Fruit fly (Drosophila melanogaster): ENCODE results near the gene chrb.

The chrb gene

DNA sequence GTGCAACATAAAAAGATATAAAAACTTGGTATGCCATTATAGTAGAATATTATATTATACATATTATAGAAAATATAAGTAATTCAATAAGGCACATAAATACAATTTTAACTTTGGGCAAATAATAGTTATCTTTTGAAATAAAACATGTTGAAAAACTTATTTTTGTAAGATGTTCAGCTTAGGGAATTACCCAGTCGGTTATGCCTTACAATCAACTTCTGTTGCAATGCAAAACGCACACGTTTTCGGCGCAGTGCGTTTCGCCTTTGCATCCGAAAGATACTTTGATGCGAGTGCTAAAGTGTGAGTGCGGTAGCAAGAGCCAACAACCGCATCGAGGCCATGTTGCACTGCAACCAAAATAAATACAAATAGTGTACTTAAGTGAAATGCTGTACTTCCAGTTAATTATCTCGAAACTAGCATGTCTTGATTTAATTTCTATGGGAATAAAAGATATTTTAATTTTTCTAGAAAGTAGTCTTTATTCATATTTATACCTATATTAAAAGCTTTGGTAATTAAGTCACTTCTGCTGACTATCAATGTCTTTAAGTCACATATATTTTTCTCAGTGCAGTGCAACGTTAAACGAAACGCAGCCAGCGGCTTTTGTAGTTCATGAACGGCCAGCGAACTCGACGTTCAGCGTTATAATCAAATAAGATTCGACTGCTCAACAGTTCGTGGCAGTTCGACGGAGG, 40.2 kb upstream of the chrb start (continued):
- TF ChIP-seq lz (GFP tag; optimal IDR thresholded peaks at IDR 0.05) (peak; percentile 63), CG15336 (GFP tag; IDR thresholded peaks at IDR 0.05) (peak; percentile 91), acj6 (GFP tag; optimal IDR thresholded peaks at IDR 0.05) (peak; percentile 39), Lpt (GFP tag; optimal IDR thresholded peaks at IDR 0.05) (peak; percentile 93), CG3032 (tag; optimal IDR thresholded peaks at IDR 0.05) (peak; percentile 83), esn (GFP tag; optimal IDR thresholded peaks at IDR 0.05) (peak; percentile 77), CG6792 (GFP tag; optimal IDR thresholded peaks at IDR 0.05) (peak; percentile 67), Eip75B (GFP tag; optimal IDR thresholded peaks at IDR 0.05) (peak; percentile 93), CG6854 (GFP tag; optimal IDR thresholded peaks at IDR 0.05) (peak; percentile 42), fd85E (GFP tag; optimal IDR thresholded peaks at IDR 0.05) (no peak), Eip93F (GFP tag; optimal IDR thresholded peaks at IDR 0.05) (no peak), CG16779 (tag; optimal IDR thresholded peaks at IDR 0.05) (peak; percentile 69), Gug (GFP tag; IDR thresholded peaks at IDR 0.05) (peak; percentile 72), cyc (GFP tag; optimal IDR thresholded peaks at IDR 0.05) (peak; percentile 64), Smox (GFP tag; optimal IDR thresholded peaks at IDR 0.05) (peak; percentile 58), Hr38 (GFP tag; optimal IDR thresholded peaks at IDR 0.05) (no peak), CG7368 (GFP tag; optimal IDR thresholded peaks at IDR 0.05) (peak; percentile 74), CG9139 (GFP tag; optimal IDR thresholded peaks at IDR 0.05) (peak; percentile 71)

DNA sequence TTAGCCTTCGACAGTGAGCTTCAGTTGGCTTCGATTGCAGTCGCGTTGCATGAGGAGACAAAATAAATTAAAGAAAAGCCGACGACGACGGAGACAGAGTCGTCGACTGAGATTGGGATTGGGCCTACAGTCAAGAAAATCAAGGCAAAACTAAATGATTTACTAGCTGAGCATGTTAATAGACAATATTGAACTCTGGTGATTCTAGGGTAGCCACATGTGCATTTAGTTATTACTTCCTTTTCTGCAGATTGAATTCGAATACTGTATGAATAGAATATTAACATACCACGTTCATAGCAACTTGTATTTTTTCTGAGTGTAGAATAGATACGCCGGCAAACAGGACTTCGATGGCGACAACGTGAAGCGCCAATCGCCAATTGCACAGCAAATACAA, 39.0 kb upstream of the chrb start:
- TF ChIP-seq dac (GFP tag; optimal IDR thresholded peaks at IDR 0.05): peak; percentile 85
- peak in 1 of 2 experiments; percentile 49 for TF ChIP-seq ss (GFP tag; optimal IDR thresholded peaks at IDR 0.05)
- peak; percentile 87 for TF ChIP-seq Hr4 (GFP tag; optimal IDR thresholded peaks at IDR 0.05)
- peak; percentile 10 for TF ChIP-seq CG10669 (GFP tag; optimal IDR thresholded peaks at IDR 0.05)
- TF ChIP-seq Sox102F (GFP tag; optimal IDR thresholded peaks at IDR 0.05): no peak
- TF ChIP-seq achi (GFP tag; optimal IDR thresholded peaks at IDR 0.05): peak; percentile 62
- peak; percentile 78 for TF ChIP-seq CG4318 (GFP tag; optimal IDR thresholded peaks at IDR 0.05)
- peak; percentile 46 for TF ChIP-seq CG11294 (GFP tag; IDR thresholded peaks at IDR 0.05)
- peak; percentile 34 for TF ChIP-seq net (GFP tag; optimal IDR thresholded peaks at IDR 0.05)
- peak in 1 of 2 experiments; percentile 56 for TF ChIP-seq salr (GFP tag; optimal IDR thresholded peaks at IDR 0.05)
- peak; percentile 63 for TF ChIP-seq Lpt (GFP tag; optimal IDR thresholded peaks at IDR 0.05)
- TF ChIP-seq Gug (GFP tag; IDR thresholded peaks at IDR 0.05): peak; percentile 74
- peak; percentile 85 for TF ChIP-seq CG32006 (GFP tag; optimal IDR thresholded peaks at IDR 0.05)
- TF ChIP-seq CG8319 (GFP tag; optimal IDR thresholded peaks at IDR 0.05): no peak
- TF ChIP-seq CG8119 (GFP tag; IDR thresholded peaks at IDR 0.05): peak; percentile 87
- peak; percentile 23 for TF ChIP-seq acj6 (GFP tag; optimal IDR thresholded peaks at IDR 0.05)
- peak; percentile 80 for TF ChIP-seq CG6276 (GFP tag; optimal IDR thresholded peaks at IDR 0.05)
- TF ChIP-seq fd59A (GFP tag; optimal IDR thresholded peaks at IDR 0.05): peak; percentile 43
- TF ChIP-seq CG31627 (GFP tag; optimal IDR thresholded peaks at IDR 0.05): no peak
- TF ChIP-seq dsx (GFP tag; optimal IDR thresholded peaks at IDR 0.05; ENCODE audit: poor library complexity, severe bottlenecking): peak; percentile 28
- peak; percentile 58 for TF ChIP-seq CG1621 (tag; optimal IDR thresholded peaks at IDR 0.05)
- peak; percentile 28 for TF ChIP-seq CG3919 (GFP tag; optimal IDR thresholded peaks at IDR 0.05)
- TF ChIP-seq CG11762 (GFP tag; optimal IDR thresholded peaks at IDR 0.05; ENCODE audit: insufficient read depth): peak; percentile 17
- TF ChIP-seq CG6163 (GFP tag; IDR thresholded peaks at IDR 0.05): peak; percentile 76
- TF ChIP-seq CG16779 (tag; optimal IDR thresholded peaks at IDR 0.05): peak; percentile 29
- no peak for TF ChIP-seq fd85E (GFP tag; optimal IDR thresholded peaks at IDR 0.05)
- no peak for TF ChIP-seq Hr39 (GFP tag; optimal IDR thresholded peaks at IDR 0.05)
- no peak for TF ChIP-seq Hr38 (GFP tag; optimal IDR thresholded peaks at IDR 0.05)
- peak; percentile 61 for TF ChIP-seq OdsH (GFP tag; optimal IDR thresholded peaks at IDR 0.05)
- TF ChIP-seq Ets96B (tag; optimal IDR thresholded peaks at IDR 0.05): peak; percentile 64
- peak; percentile 44 for TF ChIP-seq Sox14 (GFP tag; optimal IDR thresholded peaks at IDR 0.05)
- TF ChIP-seq Met (GFP tag; optimal IDR thresholded peaks at IDR 0.05): no peak
- TF ChIP-seq esn (GFP tag; optimal IDR thresholded peaks at IDR 0.05): no peak
- TF ChIP-seq CG6808 (GFP tag; optimal IDR thresholded peaks at IDR 0.05): peak; percentile 57
- TF ChIP-seq spab (GFP tag; optimal IDR thresholded peaks at IDR 0.05): peak; percentile 6
- TF ChIP-seq Eip93F (GFP tag; optimal IDR thresholded peaks at IDR 0.05): no peak
- peak; percentile 85 for TF ChIP-seq eg (GFP tag; IDR thresholded peaks at IDR 0.05)
- TF ChIP-seq Eip78C (GFP tag): peak; percentile 92
- peak; percentile 31 for TF ChIP-seq CG6792 (GFP tag; optimal IDR thresholded peaks at IDR 0.05)
- TF ChIP-seq CG3032 (tag; optimal IDR thresholded peaks at IDR 0.05): peak; percentile 55
